Fruit fly (Drosophila melanogaster) whole organism, prepupa: Measurements from ENCODE around the gene CG14053.

Experiments used
- CG10669 ChIP-seq: fragments of 200-800 bp; sonication (Bioruptor generic); optimal IDR thresholded peaks from 3 replicates; lab custom pipeline; 2018; ENCODE audit warnings: missing biosample characterization, mild to moderate bottlenecking, missing genetic modification characterization, moderate library complexity
- CG11294 ChIP-seq: fragments of 200-800 bp; sonication (Bioruptor generic); IDR thresholded peaks from 2 replicates; pipeline ENCODE4 v1.3.6; 2022; ENCODE audit warnings: missing biosample characterization, missing genetic modification characterization
- CG11762 ChIP-seq: fragments of 200-800 bp; sonication (Bioruptor generic); optimal IDR thresholded peaks from 3 replicates; lab custom pipeline; 2016; ENCODE audit warnings: missing biosample characterization, missing genetic modification characterization; ENCODE audit not compliant: insufficient read depth
- CG11902 ChIP-seq: fragments of 200-800 bp; sonication (Bioruptor generic); optimal IDR thresholded peaks from 3 replicates; lab custom pipeline; 2016; ENCODE audit warnings: missing biosample characterization, missing genetic modification characterization
- CG15336 ChIP-seq: fragments of 200-800 bp; sonication (Bioruptor generic); IDR thresholded peaks from 2 replicates; pipeline ENCODE4 v1.3.6; 2022; ENCODE audit warnings: missing biosample characterization, missing genetic modification characterization
- CG1621 ChIP-seq: fragments of 200-800 bp; sonication (Bioruptor generic); optimal IDR thresholded peaks from 3 replicates; lab custom pipeline; 2018; ENCODE audit warnings: missing biosample characterization, mild to moderate bottlenecking, missing genetic modification characterization
- CG16779 ChIP-seq: fragments of 200-800 bp; sonication (Bioruptor generic); optimal IDR thresholded peaks from 3 replicates; lab custom pipeline; 2017; ENCODE audit warnings: missing biosample characterization, mild to moderate bottlenecking, missing genetic modification characterization
- CG31627 ChIP-seq: fragments of 200-800 bp; sonication (Bioruptor generic); optimal IDR thresholded peaks from 3 replicates; lab custom pipeline; 2016; ENCODE audit warnings: missing biosample characterization, missing genetic modification characterization
- CG32006 ChIP-seq: fragments of 200-800 bp; sonication (Bioruptor generic); optimal IDR thresholded peaks from 3 replicates; lab custom pipeline; 2017; ENCODE audit warnings: missing biosample characterization, mild to moderate bottlenecking, missing genetic modification characterization
- CG3919 ChIP-seq: fragments of 200-800 bp; sonication (Bioruptor generic); optimal IDR thresholded peaks from 3 replicates; lab custom pipeline; 2016; ENCODE audit warnings: missing biosample characterization, missing genetic modification characterization
- CG4318 ChIP-seq: fragments of 200-800 bp; sonication (Bioruptor generic); optimal IDR thresholded peaks from 3 replicates; lab custom pipeline; 2017; ENCODE audit warnings: missing biosample characterization, mild to moderate bottlenecking, missing genetic modification characterization
- CG6276 ChIP-seq: fragments of 200-800 bp; sonication (Bioruptor generic); optimal IDR thresholded peaks from 2 replicates; lab custom pipeline; 2017; ENCODE audit warnings: missing biosample characterization, mild to moderate bottlenecking, missing genetic modification characterization
- CG6792 ChIP-seq: fragments of 200-800 bp; sonication (Bioruptor generic); optimal IDR thresholded peaks from 3 replicates; lab custom pipeline; 2016; ENCODE audit warnings: missing biosample characterization, missing genetic modification characterization
- CG6808 ChIP-seq: fragments of 200-800 bp; sonication (Bioruptor generic); optimal IDR thresholded peaks from 3 replicates; lab custom pipeline; 2017; ENCODE audit warnings: missing biosample characterization, missing genetic modification characterization, mild to moderate bottlenecking, moderate library complexity, missing genetic modification reagents
- CG6854 ChIP-seq: fragments of 200-800 bp; sonication (Bioruptor generic); optimal IDR thresholded peaks from 2 replicates; lab custom pipeline; 2017; ENCODE audit warnings: missing biosample characterization, mild to moderate bottlenecking, missing genetic modification characterization
- CG8319 ChIP-seq: fragments of 200-800 bp; sonication (Bioruptor generic); optimal IDR thresholded peaks from 3 replicates; lab custom pipeline; 2016; ENCODE audit warnings: missing biosample characterization, missing genetic modification characterization
- CG8632 ChIP-seq: fragments of 200-800 bp; sonication (Bioruptor generic); optimal IDR thresholded peaks from 3 replicates; lab custom pipeline; 2016; ENCODE audit warnings: missing biosample characterization, missing genetic modification characterization
- CG9139 ChIP-seq: fragments of 200-800 bp; sonication (Bioruptor generic); optimal IDR thresholded peaks from 3 replicates; lab custom pipeline; 2017; ENCODE audit warnings: missing biosample characterization, mild to moderate bottlenecking, missing genetic modification characterization
- Eip75B ChIP-seq: fragments of 200-800 bp; sonication (Bioruptor generic); optimal IDR thresholded peaks from 3 replicates; lab custom pipeline; 2016; ENCODE audit warnings: missing biosample characterization, missing genetic modification characterization
- Eip78C ChIP-seq: fragments of 200-800 bp; sonication (Bioruptor generic); peaks from one replicate; lab custom pipeline; 2016; ENCODE audit warnings: missing biosample characterization, missing genetic modification characterization
- Eip93F ChIP-seq: fragments of 200-800 bp; sonication (Bioruptor generic); optimal IDR thresholded peaks from 2 replicates; lab custom pipeline; 2016; ENCODE audit warnings: missing biosample characterization, mild to moderate bottlenecking, missing genetic modification characterization
- Ets96B ChIP-seq: fragments of 200-800 bp; optimal IDR thresholded peaks from 2 replicates; lab custom pipeline; 2019; ENCODE audit warnings: missing biosample characterization, mild to moderate bottlenecking, missing genetic modification characterization, moderate library complexity
- Gug ChIP-seq: fragments of 200-800 bp; sonication (Bioruptor generic); IDR thresholded peaks from 2 replicates; pipeline ENCODE4 v1.3.6; 2022; ENCODE audit warnings: missing biosample characterization, missing genetic modification characterization
- Hr38 ChIP-seq: sonication (Bioruptor generic); optimal IDR thresholded peaks from 2 replicates; lab custom pipeline; 2016; ENCODE audit warnings: missing biosample characterization, missing genetic modification characterization
- Hr39 ChIP-seq: fragments of 200-800 bp; sonication (Bioruptor generic); optimal IDR thresholded peaks from 2 replicates; lab custom pipeline; 2016; ENCODE audit warnings: missing biosample characterization, missing genetic modification characterization
- Met ChIP-seq: fragments of 200-800 bp; sonication (Bioruptor generic); optimal IDR thresholded peaks from 3 replicates; lab custom pipeline; 2016; ENCODE audit warnings: missing biosample characterization, missing genetic modification characterization
- OdsH ChIP-seq: fragments of 200-800 bp; sonication (Bioruptor generic); optimal IDR thresholded peaks from 3 replicates; lab custom pipeline; 2016; ENCODE audit warnings: missing biosample characterization, missing genetic modification characterization
- Smox ChIP-seq: fragments of 200-800 bp; sonication (Bioruptor generic); optimal IDR thresholded peaks from 3 replicates; lab custom pipeline; 2016; ENCODE audit warnings: missing biosample characterization, missing genetic modification characterization
- Sox102F ChIP-seq: fragments of 200-800 bp; sonication (Bioruptor generic); optimal IDR thresholded peaks from 2 replicates; lab custom pipeline; 2016; ENCODE audit warnings: missing biosample characterization, mild to moderate bottlenecking, missing genetic modification characterization
- Sox14 ChIP-seq: fragments of 200-800 bp; sonication (Bioruptor generic); optimal IDR thresholded peaks from 3 replicates; lab custom pipeline; 2016; ENCODE audit warnings: missing biosample characterization, missing genetic modification characterization
- achi ChIP-seq: fragments of 200-800 bp; sonication (Bioruptor generic); optimal IDR thresholded peaks from 3 replicates; lab custom pipeline; 2016; ENCODE audit warnings: missing biosample characterization, missing genetic modification characterization
- acj6 ChIP-seq: fragments of 200-800 bp; sonication (Bioruptor generic); optimal IDR thresholded peaks from 3 replicates; lab custom pipeline; 2016; ENCODE audit warnings: missing biosample characterization, missing genetic modification characterization
- dsx ChIP-seq: fragments of 200-800 bp; optimal IDR thresholded peaks from 3 replicates; lab custom pipeline; 2019; ENCODE audit warnings: missing biosample characterization, mild to moderate bottlenecking, missing genetic modification characterization, moderate library complexity; ENCODE audit not compliant: poor library complexity, severe bottlenecking
- eg ChIP-seq: fragments of 200-800 bp; sonication (Bioruptor generic); IDR thresholded peaks from 3 replicates; pipeline ENCODE4 v1.3.6; 2022; ENCODE audit warnings: missing biosample characterization, missing genetic modification characterization
- fd59A ChIP-seq: fragments of 200-800 bp; sonication (Bioruptor generic); optimal IDR thresholded peaks from 2 replicates; lab custom pipeline; 2017; ENCODE audit warnings: missing biosample characterization, mild to moderate bottlenecking, missing genetic modification characterization, missing genetic modification reagents
- fd85E ChIP-seq: fragments of 200-800 bp; sonication (Bioruptor generic); optimal IDR thresholded peaks from 3 replicates; lab custom pipeline; 2016; ENCODE audit warnings: missing biosample characterization, missing genetic modification characterization
- fkh ChIP-seq: fragments of 200-800 bp; sonication (Bioruptor generic); optimal IDR thresholded peaks from 3 replicates; lab custom pipeline; 2017; ENCODE audit warnings: missing biosample characterization, mild to moderate bottlenecking, missing genetic modification characterization, moderate library complexity
- net ChIP-seq: fragments of 200-800 bp; sonication (Bioruptor generic); optimal IDR thresholded peaks from 3 replicates; lab custom pipeline; 2016; ENCODE audit warnings: missing biosample characterization, missing genetic modification characterization
- pdm3 ChIP-seq: fragments of 200-800 bp; sonication (Bioruptor generic); optimal IDR thresholded peaks from 3 replicates; lab custom pipeline; 2016; ENCODE audit warnings: missing biosample characterization, missing genetic modification characterization
- salr ChIP-seq, 2 experiments: fragments of 200-800 bp; sonication (Bioruptor generic); optimal IDR thresholded peaks; 3 replicates each; lab custom pipeline; 2016 to 2018; ENCODE audit warnings: missing biosample characterization in 2 of 2, missing genetic modification characterization in 2 of 2, mild to moderate bottlenecking in 1 of 2
- spab ChIP-seq: fragments of 200-800 bp; sonication (Bioruptor generic); optimal IDR thresholded peaks from 2 replicates; lab custom pipeline; 2017; ENCODE audit warnings: missing biosample characterization, mild to moderate bottlenecking, missing genetic modification characterization, missing genetic modification reagents
- ss ChIP-seq, 2 experiments: fragments of 200-800 bp; sonication (Bioruptor generic); optimal IDR thresholded peaks; 2 replicates in 1 of 2; 3 replicates in 1 of 2; lab custom pipeline; 2017 to 2018; ENCODE audit warnings: mild to moderate bottlenecking in 2 of 2, missing biosample characterization in 2 of 2, missing genetic modification characterization in 2 of 2, moderate library complexity in 1 of 2
- svp ChIP-seq: fragments of 200-800 bp; sonication (Bioruptor generic); peaks from one replicate; lab custom pipeline; 2016; ENCODE audit warnings: missing biosample characterization, missing genetic modification characterization
- topi ChIP-seq: fragments of 200-800 bp; sonication (Bioruptor generic); optimal IDR thresholded peaks from 3 replicates; lab custom pipeline; 2016; ENCODE audit warnings: missing biosample characterization, missing genetic modification characterization
- vri ChIP-seq: fragments of 200-800 bp; sonication (Bioruptor generic); optimal IDR thresholded peaks from 3 replicates; lab custom pipeline; 2016; ENCODE audit warnings: missing biosample characterization, mild to moderate bottlenecking, missing genetic modification characterization

Gene CG14053

dm6 chrX:2196086-2196732 lies 2.5 kb upstream of the CG14053 start (continued):
- TF ChIP-seq OdsH (GFP tag; lab: Kevin White, UChicago) (peak; percentile 52), CG4318 (GFP tag; lab: Kevin White, UChicago) (no peak), svp (GFP tag; lab: Kevin White, UChicago) (peak; percentile 100), acj6 (GFP tag; lab: Kevin White, UChicago) (peak; percentile 40), CG3919 (peak; percentile 21), fd59A (GFP tag; lab: Kevin White, UChicago) (no peak), pdm3 (peak; percentile 35), spab (GFP tag; lab: Kevin White, UChicago) (no peak), CG11902 (GFP tag; lab: Kevin White, UChicago) (no peak), Eip93F (GFP tag; lab: Kevin White, UChicago) (no peak), CG6808 (GFP tag; lab: Kevin White, UChicago) (peak; percentile 19), Eip78C (GFP tag; lab: Kevin White, UChicago) (peak; percentile 77), CG6276 (peak; percentile 1), Hr38 (GFP tag; lab: Kevin White, UChicago) (no peak), topi (GFP tag; lab: Kevin White, UChicago) (peak; percentile 45), CG11762 (GFP tag; lab: Kevin White, UChicago) (peak; percentile 26), CG16779 (no peak), Smox (GFP tag; lab: Kevin White, UChicago) (peak; percentile 51), fd85E (GFP tag; lab: Kevin White, UChicago) (no peak), salr (GFP tag; optimal IDR thresholded peaks at IDR 0.05; lab: Kevin White, UChicago) (no peak), CG32006 (GFP tag; lab: Kevin White, UChicago) (peak; percentile 35), Sox14 (GFP tag; lab: Kevin White, UChicago) (peak; percentile 27), CG10669 (GFP tag; lab: Kevin White, UChicago) (peak; percentile 31), CG8632 (peak; percentile 0), eg (GFP tag; lab: Robert Waterston, UW) (peak; percentile 69; the same call in 1 of the 3 replicates), CG31627 (GFP tag; lab: Kevin White, UChicago) (peak; percentile 48), Eip75B (peak; percentile 8), CG1621 (tag; lab: Kevin White, UChicago) (no peak)
- TF ChIP-seq, all 60 proteins: peak for 41

- no peak for TF ChIP-seq CG8319 (GFP tag; lab: Kevin White, UChicago)
- TF ChIP-seq CG1621 (tag; lab: Kevin White, UChicago) = no peak
- TF ChIP-seq vri (GFP tag; lab: Kevin White, UChicago) = peak; percentile 75
- no peak for TF ChIP-seq CG32006 (GFP tag; lab: Kevin White, UChicago)
- no peak for TF ChIP-seq Sox102F
- TF ChIP-seq CG6792 (GFP tag; lab: Kevin White, UChicago) = no peak
- no peak for TF ChIP-seq Eip75B
- no peak for TF ChIP-seq Ets96B (tag; lab: Kevin White, UChicago)
- TF ChIP-seq CG16779 = peak; percentile 14
- TF ChIP-seq CG4318 (GFP tag; lab: Kevin White, UChicago) = no peak
- TF ChIP-seq Gug = no peak
- TF ChIP-seq CG6854 (GFP tag; lab: Kevin White, UChicago) = peak; percentile 7
- peak; percentile 17 for TF ChIP-seq fkh
- no peak for TF ChIP-seq acj6 (GFP tag; lab: Kevin White, UChicago)
- TF ChIP-seq dsx (GFP tag; lab: Kevin White, UChicago) = no peak
- peak; percentile 16 for TF ChIP-seq net
- TF ChIP-seq Eip78C (GFP tag; lab: Kevin White, UChicago) = peak; percentile 19
- no peak for TF ChIP-seq ss (GFP tag; optimal IDR thresholded peaks at IDR 0.05; lab: Kevin White, UChicago)
- TF ChIP-seq CG3919 = peak; percentile 8
- no peak for TF ChIP-seq CG11294 (GFP tag; lab: Robert Waterston, UW)
- peak; percentile 34; the same call in 1 of the 2 replicates for TF ChIP-seq CG15336
- TF ChIP-seq Eip93F (GFP tag; lab: Kevin White, UChicago) = peak; percentile 38
- TF ChIP-seq Met (GFP tag; lab: Kevin White, UChicago) = no peak
- peak; percentile 84 for TF ChIP-seq svp (GFP tag; lab: Kevin White, UChicago)
- no peak for TF ChIP-seq Hr39 (GFP tag; lab: Kevin White, UChicago)
- TF ChIP-seq topi (GFP tag; lab: Kevin White, UChicago) = no peak
- TF ChIP-seq Sox14 (GFP tag; lab: Kevin White, UChicago) = no peak
- TF ChIP-seq achi = no peak
- TF ChIP-seq CG9139 = no peak
- TF ChIP-seq fd59A (GFP tag; lab: Kevin White, UChicago) = no peak
- TF ChIP-seq spab (GFP tag; lab: Kevin White, UChicago) = no peak
- TF ChIP-seq, all 60 proteins: peak for 10
Measured at dm6 chrX:2194208-2195094, 742 bp upstream of the CG14053 start.
